Fruit fly (Drosophila melanogaster) whole organism, embryonic: ENCODE results near the gene hiro.

ENCODE experiments used
- Awh ChIP-seq: fragments of 200-800 bp; sonication (Bioruptor generic); IDR thresholded peaks from 2 replicates; pipeline ENCODE4, ENCODE4 v1.3.6; 2022; ENCODE audit warnings: missing biosample characterization, missing genetic modification characterization
- CG1233 ChIP-seq: fragments of 200-800 bp; sonication (Bioruptor generic); optimal IDR thresholded peaks from 4 replicates; lab custom pipeline; 2018; ENCODE audit warnings: missing biosample characterization, mild to moderate bottlenecking, missing genetic modification characterization
- CG12659 ChIP-seq: fragments of 200-800 bp; sonication (Bioruptor generic); optimal IDR thresholded peaks from 3 replicates; lab custom pipeline; 2017; ENCODE audit warnings: mild to moderate bottlenecking, missing biosample characterization, missing genetic modification reagents, missing genetic modification characterization
- CG12744 ChIP-seq: fragments of 200-800 bp; sonication (Bioruptor generic); optimal IDR thresholded peaks from 2 replicates; lab custom pipeline; 2016; ENCODE audit warnings: missing biosample characterization, missing genetic modification characterization
- CG14860 ChIP-seq: fragments of 200-800 bp; sonication (Bioruptor generic); IDR thresholded peaks from 3 replicates; pipeline ENCODE4 v1.3.6; 2022; ENCODE audit warnings: missing biosample characterization, missing genetic modification characterization; ENCODE audit not compliant: partially characterized antibody
- CG1647 ChIP-seq: fragments of 200-800 bp; sonication (Bioruptor generic); optimal IDR thresholded peaks from 3 replicates; lab custom pipeline; 2016; ENCODE audit warnings: missing biosample characterization, missing genetic modification characterization
- CG18476 ChIP-seq: fragments of 200-800 bp; sonication (Bioruptor generic); optimal IDR thresholded peaks from 2 replicates; lab custom pipeline; 2016; ENCODE audit warnings: missing biosample characterization, mild to moderate bottlenecking, missing genetic modification characterization
- CG18764 ChIP-seq: fragments of 200-800 bp; sonication (Bioruptor generic); optimal IDR thresholded peaks from 3 replicates; lab custom pipeline; 2016; ENCODE audit warnings: missing biosample characterization, missing genetic modification characterization
- CG2202 ChIP-seq: fragments of 200-800 bp; sonication (Bioruptor generic); optimal IDR thresholded peaks from 2 replicates; lab custom pipeline; 2018; ENCODE audit warnings: missing biosample characterization, mild to moderate bottlenecking, missing genetic modification characterization
- CG2875 ChIP-seq: fragments of 200-800 bp; sonication (Bioruptor generic); optimal IDR thresholded peaks from 2 replicates; lab custom pipeline; 2017; ENCODE audit warnings: missing biosample characterization, mild to moderate bottlenecking, missing genetic modification characterization, missing genetic modification reagents
- CG3065 ChIP-seq: fragments of 200-800 bp; sonication (Bioruptor generic); optimal IDR thresholded peaks from 2 replicates; lab custom pipeline; 2016; ENCODE audit warnings: missing biosample characterization, missing genetic modification characterization
- CG4424 ChIP-seq: fragments of 200-800 bp; sonication (Bioruptor generic); optimal IDR thresholded peaks from 3 replicates; lab custom pipeline; 2016; ENCODE audit warnings: missing biosample characterization, missing genetic modification characterization
- CG4820 ChIP-seq: fragments of 200-800 bp; sonication (Bioruptor generic); optimal IDR thresholded peaks from 3 replicates; lab custom pipeline; 2016; ENCODE audit warnings: missing biosample characterization, missing genetic modification characterization
- CG4854 ChIP-seq: fragments of 200-800 bp; sonication (Bioruptor generic); optimal IDR thresholded peaks from 2 replicates; lab custom pipeline; 2016; ENCODE audit warnings: missing biosample characterization, missing genetic modification characterization, inconsistent platforms
- CG6654 ChIP-seq: fragments of 200-800 bp; sonication (Bioruptor generic); optimal IDR thresholded peaks from 2 replicates; lab custom pipeline; 2017; ENCODE audit warnings: missing biosample characterization, mild to moderate bottlenecking, missing genetic modification characterization
- CG6683 ChIP-seq: fragments of 200-800 bp; sonication (Bioruptor generic); optimal IDR thresholded peaks from 2 replicates; lab custom pipeline; 2017; ENCODE audit warnings: missing biosample characterization, mild to moderate bottlenecking, missing genetic modification characterization, missing genetic modification reagents
- CG6765 ChIP-seq: fragments of 200-800 bp; sonication (Bioruptor generic); optimal IDR thresholded peaks from 3 replicates; lab custom pipeline; 2017; ENCODE audit warnings: missing biosample characterization, mild to moderate bottlenecking, missing genetic modification characterization
- CG7357 ChIP-seq: fragments of 200-800 bp; sonication (Bioruptor generic); IDR thresholded peaks from 3 replicates; pipeline ENCODE4 v1.3.6; 2022; ENCODE audit warnings: missing biosample characterization, missing genetic modification characterization
- CG8478 ChIP-seq: fragments of >200 bp; optimal IDR thresholded peaks from 2 replicates; lab custom pipeline; 2018
- CG9817 ChIP-seq: fragments of 200-800 bp; sonication (Bioruptor generic); optimal IDR thresholded peaks from 2 replicates; lab custom pipeline; 2018; ENCODE audit warnings: missing biosample characterization, mild to moderate bottlenecking, missing genetic modification characterization, moderate library complexity
- D ChIP-seq, 2 experiments: fragments of 200-800 bp in 1 of 2; fragments of >200 bp in 1 of 2; sonication (Bioruptor generic) in 1 of 2; optimal IDR thresholded peaks; 2 replicates in 1 of 2; 3 replicates in 1 of 2; lab custom pipeline; 2017; ENCODE audit warnings: mild to moderate bottlenecking in 1 of 2, missing biosample characterization in 1 of 2, missing genetic modification characterization in 1 of 2, missing genetic modification reagents in 1 of 2
- Dref ChIP-seq: fragments of 200-800 bp; sonication (Bioruptor generic); IDR thresholded peaks from 2 replicates; pipeline ENCODE4 v1.3.6; 2022; ENCODE audit warnings: missing biosample characterization, missing genetic modification characterization
- E2f1 ChIP-seq: fragments of 200-800 bp; sonication (Bioruptor generic); IDR thresholded peaks from 2 replicates; pipeline ENCODE4 v1.3.6; 2022; ENCODE audit warnings: missing biosample characterization, missing genetic modification characterization
- Gug ChIP-seq: fragments of 200-800 bp; sonication (Bioruptor generic); IDR thresholded peaks from 4 replicates; pipeline ENCODE4 v1.3.6; 2022; ENCODE audit warnings: missing biosample characterization, missing genetic modification characterization
- Hey ChIP-seq: fragments of 200-800 bp; sonication (Bioruptor generic); optimal IDR thresholded peaks from 3 replicates; lab custom pipeline; 2018; ENCODE audit warnings: missing biosample characterization, mild to moderate bottlenecking, missing genetic modification characterization
- Hmx ChIP-seq: fragments of 200-800 bp; sonication (Bioruptor generic); optimal IDR thresholded peaks from 2 replicates; lab custom pipeline; 2016; ENCODE audit warnings: missing biosample characterization, missing genetic modification characterization
- MTF-1 ChIP-seq: fragments of 200-800 bp; sonication (Bioruptor generic); optimal IDR thresholded peaks from 2 replicates; lab custom pipeline; 2018; ENCODE audit warnings: missing biosample characterization, mild to moderate bottlenecking, missing genetic modification characterization, borderline replicate concordance
- Ravus ChIP-seq: fragments of 200-800 bp; sonication (Bioruptor generic); IDR thresholded peaks from 2 replicates; pipeline ENCODE4 v1.3.6; 2022; ENCODE audit warnings: missing biosample characterization, missing genetic modification characterization
- Six4 ChIP-seq: fragments of 200-800 bp; sonication (Bioruptor generic); optimal IDR thresholded peaks from 2 replicates; lab custom pipeline; 2016; ENCODE audit warnings: missing biosample characterization, missing genetic modification characterization
- Sry-β ChIP-seq: fragments of 200-800 bp; sonication (Bioruptor generic); optimal IDR thresholded peaks from 2 replicates; lab custom pipeline; 2018; ENCODE audit warnings: missing biosample characterization, mild to moderate bottlenecking, missing genetic modification characterization, moderate library complexity
- bab2 ChIP-seq: fragments of 200-800 bp; sonication (Bioruptor generic); optimal IDR thresholded peaks from 2 replicates; lab custom pipeline; 2016; ENCODE audit warnings: missing biosample characterization, missing genetic modification characterization
- bigmax ChIP-seq: fragments of 200-800 bp; sonication (Bioruptor generic); optimal IDR thresholded peaks from 2 replicates; lab custom pipeline; 2018; ENCODE audit warnings: missing biosample characterization, mild to moderate bottlenecking, missing genetic modification characterization
- bowl ChIP-seq: fragments of 200-800 bp; sonication (Bioruptor generic); IDR thresholded peaks from 2 replicates; pipeline ENCODE4 v1.3.6; 2022; ENCODE audit warnings: missing biosample characterization, missing genetic modification characterization
- cad ChIP-seq: fragments of >200 bp; optimal IDR thresholded peaks from 2 replicates; lab custom pipeline; 2017; ENCODE audit warnings: missing biosample characterization, missing genetic modification characterization
- ci ChIP-seq: fragments of 200-800 bp; sonication (Bioruptor generic); IDR thresholded peaks from 3 replicates; pipeline ENCODE4 v1.3.6; 2022; ENCODE audit warnings: missing biosample characterization, missing genetic modification characterization
- danr ChIP-seq: fragments of 200-800 bp; sonication (Bioruptor generic); IDR thresholded peaks from 2 replicates; pipeline ENCODE4 v1.3.6; 2022; ENCODE audit warnings: missing biosample characterization, missing genetic modification characterization
- ewg ChIP-seq: fragments of 200-800 bp; sonication (Bioruptor generic); optimal IDR thresholded peaks from 3 replicates; lab custom pipeline; 2017; ENCODE audit warnings: mild to moderate bottlenecking, missing biosample characterization, missing genetic modification reagents, missing genetic modification characterization
- fu2 ChIP-seq: fragments of 200-800 bp; sonication (Bioruptor generic); optimal IDR thresholded peaks from 2 replicates; lab custom pipeline; 2016; ENCODE audit warnings: missing biosample characterization, missing genetic modification characterization
- gro ChIP-seq: fragments of 200-800 bp; sonication (Bioruptor generic); optimal IDR thresholded peaks from 2 replicates; lab custom pipeline; 2016; ENCODE audit warnings: missing biosample characterization, missing genetic modification characterization
- hth ChIP-seq: fragments of >200 bp; optimal IDR thresholded peaks from 2 replicates; lab custom pipeline; 2017; ENCODE audit warnings: inconsistent platforms
- knrl ChIP-seq: fragments of 200-800 bp; sonication (Bioruptor generic); IDR thresholded peaks from 3 replicates; pipeline ENCODE4 v1.3.6; 2022; ENCODE audit warnings: missing biosample characterization, missing genetic modification characterization; ENCODE audit not compliant: partially characterized antibody
- lmd ChIP-seq: fragments of 200-800 bp; sonication (Bioruptor generic); IDR thresholded peaks from 2 replicates; pipeline ENCODE4 v1.3.6; 2022; ENCODE audit warnings: missing biosample characterization, missing genetic modification characterization
- lov ChIP-seq, 2 experiments: fragments of 200-800 bp in 1 of 2; fragments of >200 bp in 1 of 2; sonication (Bioruptor generic) in 1 of 2; IDR thresholded peaks in 1 of 2; optimal IDR thresholded peaks in 1 of 2; 2 replicates in 1 of 2; 3 replicates in 1 of 2; pipeline versions ENCODE4 v1.3.6 to Lab custom; 2017 to 2022; ENCODE audit warnings: missing biosample characterization in 1 of 2, missing genetic modification characterization in 1 of 2
- luna ChIP-seq: fragments of 200-800 bp; sonication (Bioruptor generic); optimal IDR thresholded peaks from 2 replicates; lab custom pipeline; 2016; ENCODE audit warnings: missing biosample characterization, missing genetic modification characterization
- oc ChIP-seq: fragments of 200-800 bp; sonication (Bioruptor generic); optimal IDR thresholded peaks from 2 replicates; lab custom pipeline; 2018; ENCODE audit warnings: missing biosample characterization, mild to moderate bottlenecking, missing genetic modification characterization, moderate library complexity
- onecut ChIP-seq: fragments of 200-800 bp; sonication (Bioruptor generic); IDR thresholded peaks from 2 replicates; pipeline ENCODE4 v1.3.6; 2022; ENCODE audit warnings: missing biosample characterization, missing genetic modification characterization
- pb ChIP-seq: fragments of 200-800 bp; sonication (Bioruptor generic); optimal IDR thresholded peaks from 3 replicates; lab custom pipeline; 2016; ENCODE audit warnings: missing biosample characterization, missing genetic modification characterization
- sim ChIP-seq: fragments of 200-800 bp; sonication (Bioruptor generic); IDR thresholded peaks from 2 replicates; pipeline ENCODE4 v1.3.6; 2022; ENCODE audit warnings: missing biosample characterization, missing genetic modification characterization
- sr ChIP-seq: fragments of 200-800 bp; sonication (Bioruptor generic); IDR thresholded peaks from 3 replicates; pipeline ENCODE4 v1.3.6; 2022; ENCODE audit warnings: missing biosample characterization, missing genetic modification characterization
- sug ChIP-seq: fragments of 200-800 bp; optimal IDR thresholded peaks from 2 replicates; lab custom pipeline; 2019; ENCODE audit warnings: missing biosample characterization, mild to moderate bottlenecking, missing genetic modification characterization, moderate library complexity
- vnd ChIP-seq: fragments of 200-800 bp; sonication (Bioruptor generic); IDR thresholded peaks from 3 replicates; pipeline ENCODE4 v1.3.6; 2022; ENCODE audit warnings: missing biosample characterization, missing genetic modification characterization; ENCODE audit not compliant: partially characterized antibody

Gene hiro

DNA sequence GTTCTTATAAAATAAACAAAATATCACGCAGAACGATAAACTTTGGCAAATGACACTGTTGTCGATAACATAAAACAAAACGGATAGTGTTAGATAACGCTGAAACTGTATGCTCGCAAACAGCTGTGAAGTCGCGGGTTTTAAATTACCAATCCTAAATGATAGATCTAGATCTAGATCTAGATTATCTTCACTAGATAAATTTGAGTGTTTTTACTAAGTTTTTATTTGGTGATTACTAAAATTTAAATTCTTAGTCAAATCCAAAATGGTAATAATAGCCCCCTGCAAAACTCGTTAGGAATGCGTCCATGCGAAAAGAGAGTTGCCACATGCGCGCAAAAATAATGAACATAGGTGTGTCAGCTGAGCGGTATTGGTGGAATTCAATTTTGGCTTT is 33.7 kb downstream of the hiro start, which contains the start of the genes MED30 and Rev1 (continued):
- TF ChIP-seq bigmax (GFP tag; lab: Kevin White, UChicago) (peak; percentile 42), oc (peak; percentile 85), CG12659 (GFP tag; lab: Kevin White, UChicago) (peak; percentile 97), luna (GFP tag; lab: Kevin White, UChicago) (peak; percentile 91), bowl (GFP tag; lab: Robert Waterston, UW) (peak; percentile 72), sr (GFP tag; lab: Robert Waterston, UW) (peak; percentile 67), CG18476 (GFP tag; lab: Kevin White, UChicago) (peak; percentile 91), CG12744 (GFP tag; lab: Kevin White, UChicago) (peak; percentile 92), knrl (0 out of 3 replicates have a peak, but pooled peaks have one; percentile 29), vnd (GFP tag; lab: Robert Waterston, UW) (no peak), Hey (tag; lab: Kevin White, UChicago) (peak; percentile 61), hth (no peak), CG6654 (GFP tag; lab: Kevin White, UChicago) (peak; percentile 52), ci (GFP tag; lab: Robert Waterston, UW) (peak; percentile 95), onecut (GFP tag; lab: Robert Waterston, UW) (peak; percentile 83), Sry-β (peak; percentile 31), CG14860 (no peak), CG4854 (GFP tag; lab: Kevin White, UChicago) (peak; percentile 92), Ravus (GFP tag; lab: Robert Waterston, UW) (peak; percentile 57), CG9817 (tag; lab: Kevin White, UChicago) (peak; percentile 94), pb (peak; percentile 89), danr (GFP tag; lab: Robert Waterston, UW) (no peak), CG4820 (GFP tag; lab: Kevin White, UChicago) (peak; percentile 80), lmd (GFP tag; lab: Robert Waterston, UW) (peak; percentile 91), CG1233 (GFP tag; lab: Kevin White, UChicago) (peak; percentile 87), CG8478 (lab: Kevin White, UChicago) (no peak), sim (GFP tag; lab: Robert Waterston, UW) (peak; percentile 72), CG1647 (peak; percentile 95), gro (GFP tag; lab: Kevin White, UChicago) (peak; percentile 98), Hmx (peak; percentile 90), Awh (GFP tag; lab: Robert Waterston, UW) (peak; percentile 88), lov (optimal IDR thresholded peaks at IDR 0.05; lab: Kevin White, UChicago) (no peak), lov (GFP tag; IDR thresholded peaks at IDR 0.05; lab: Robert Waterston, UW) (peak; percentile 83), E2f1 (peak; percentile 84), CG7357 (GFP tag; lab: Robert Waterston, UW) (peak; percentile 76), CG6683 (GFP tag; lab: Kevin White, UChicago) (peak; percentile 85), Six4 (peak; percentile 90), bab2 (GFP tag; lab: Kevin White, UChicago) (peak; percentile 98), CG2202 (tag; lab: Kevin White, UChicago) (peak; percentile 82), fu2 (peak; percentile 97), CG4424 (GFP tag; lab: Kevin White, UChicago) (peak; percentile 91), CG6765 (GFP tag; lab: Kevin White, UChicago) (peak; percentile 86), ewg (GFP tag; lab: Kevin White, UChicago) (peak; percentile 82), cad (GFP tag; lab: Kevin White, UChicago) (no peak), MTF-1 (peak; percentile 81), CG18764 (peak; percentile 88), sug (tag; lab: Kevin White, UChicago) (peak; percentile 92), Dref (peak; percentile 70), CG3065 (peak; percentile 77), CG2875 (peak; percentile 83), Gug (GFP tag; lab: Robert Waterston, UW) (peak; percentile 95), D (optimal IDR thresholded peaks at IDR 0.05; lab: Kevin White, UChicago) (no peak), D (GFP tag; optimal IDR thresholded peaks at IDR 0.05; lab: Kevin White, UChicago) (peak; percentile 80)
